Fruit fly (Drosophila melanogaster) S2 (cell line): ENCODE data around the gene disco.

ENCODE experiments used
- CG8478 ChIP-seq: fragments of >200 bp; optimal IDR thresholded peaks from 2 replicates; lab custom pipeline; 2018
- CTCF ChIP-seq, 2 experiments: fragments of >200 bp; optimal IDR thresholded peaks; 2 replicates each; lab custom pipeline; 2018

The disco gene

DNA sequence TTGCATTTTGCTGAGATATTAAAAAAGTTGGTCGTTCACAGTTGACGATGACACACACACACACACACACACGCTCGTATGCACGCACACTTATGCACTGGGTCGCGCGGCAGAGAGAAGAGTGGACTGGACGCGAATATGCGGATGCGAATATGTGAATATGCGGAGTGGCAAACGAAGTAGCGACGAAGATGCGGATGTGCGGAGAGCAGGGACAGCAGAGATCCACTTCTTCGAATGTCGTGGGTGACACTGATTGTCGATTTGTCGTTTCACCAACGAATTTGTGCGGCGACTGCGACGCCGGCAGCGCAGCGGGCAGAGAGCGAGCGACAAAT lies at the start of gene disco:
disco (minus strand) TSS at position 259 of the 338 bp plus-strand sequence.
- no peak for TF ChIP-seq CG8478 (lab: Kevin White, UChicago)
- no peak for TF ChIP-seq CTCF (optimal IDR thresholded peaks at IDR 0.05; lab: Kevin White, UChicago)

DNA sequence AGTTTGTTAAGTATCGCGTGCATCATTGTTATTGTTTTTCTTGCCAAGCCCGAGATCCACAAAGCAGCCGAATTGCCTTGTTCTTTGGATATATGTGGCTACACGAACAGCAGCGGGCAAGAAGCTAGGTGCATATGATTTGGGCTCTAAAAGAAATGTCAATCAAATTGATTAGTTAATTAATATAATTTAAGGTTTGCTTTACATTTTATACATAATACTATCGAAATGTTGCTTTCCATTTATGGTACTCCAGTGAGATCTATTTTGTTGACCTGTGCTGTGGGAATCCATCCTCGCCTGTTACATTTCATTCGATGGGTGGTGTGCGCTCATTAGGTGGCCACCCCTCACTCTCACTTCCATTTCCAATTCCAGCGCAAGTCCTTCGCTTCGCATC lies 46.9 kb upstream of the disco start:
- TF ChIP-seq CTCF (optimal IDR thresholded peaks at IDR 0.05; lab: Kevin White, UChicago) (no peak), CG8478 (lab: Kevin White, UChicago) (no peak)

DNA sequence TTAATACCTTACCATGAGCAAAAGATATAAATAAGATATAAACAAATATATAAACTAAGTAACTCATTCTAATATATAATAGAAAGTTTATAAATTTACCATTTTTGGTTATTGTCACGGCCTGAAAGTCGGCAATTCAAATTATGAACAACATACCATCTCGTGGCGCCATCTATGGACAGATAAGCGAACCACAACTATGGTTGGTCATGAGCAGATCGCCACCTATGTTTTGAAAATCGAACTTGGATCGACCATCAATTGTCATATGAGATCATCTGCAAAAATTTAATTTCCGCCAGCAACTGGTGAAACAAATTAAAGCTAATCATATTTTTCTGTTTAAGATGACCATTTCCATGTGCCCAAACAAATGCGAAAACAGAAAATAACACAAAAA lies 28.2 kb upstream of the disco start:
- TF ChIP-seq CG8478 (lab: Kevin White, UChicago) (no peak), CTCF (optimal IDR thresholded peaks at IDR 0.05; lab: Kevin White, UChicago) (peak; percentile 93 to 95)

DNA sequence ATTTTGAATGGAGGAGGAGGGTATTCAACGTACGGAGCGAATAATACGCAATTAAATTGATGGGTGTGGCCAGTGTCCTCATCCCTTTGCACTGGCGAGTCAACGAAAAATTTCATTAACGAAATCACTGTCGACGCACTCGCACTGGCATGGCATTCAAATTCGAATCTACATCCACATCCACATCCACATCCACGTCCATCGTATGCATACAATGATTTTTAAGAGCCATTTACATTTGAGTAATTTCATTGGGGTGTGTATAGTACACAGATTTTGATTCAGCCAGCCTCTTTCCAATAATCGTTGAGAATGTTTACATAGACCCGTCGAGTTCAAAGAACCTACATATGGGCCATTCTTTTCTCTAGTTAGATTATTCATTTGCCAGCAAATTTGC lies 27.4 kb upstream of the disco start:
- no peak for TF ChIP-seq CTCF (optimal IDR thresholded peaks at IDR 0.05; lab: Kevin White, UChicago)
- no peak for TF ChIP-seq CG8478 (lab: Kevin White, UChicago)

DNA sequence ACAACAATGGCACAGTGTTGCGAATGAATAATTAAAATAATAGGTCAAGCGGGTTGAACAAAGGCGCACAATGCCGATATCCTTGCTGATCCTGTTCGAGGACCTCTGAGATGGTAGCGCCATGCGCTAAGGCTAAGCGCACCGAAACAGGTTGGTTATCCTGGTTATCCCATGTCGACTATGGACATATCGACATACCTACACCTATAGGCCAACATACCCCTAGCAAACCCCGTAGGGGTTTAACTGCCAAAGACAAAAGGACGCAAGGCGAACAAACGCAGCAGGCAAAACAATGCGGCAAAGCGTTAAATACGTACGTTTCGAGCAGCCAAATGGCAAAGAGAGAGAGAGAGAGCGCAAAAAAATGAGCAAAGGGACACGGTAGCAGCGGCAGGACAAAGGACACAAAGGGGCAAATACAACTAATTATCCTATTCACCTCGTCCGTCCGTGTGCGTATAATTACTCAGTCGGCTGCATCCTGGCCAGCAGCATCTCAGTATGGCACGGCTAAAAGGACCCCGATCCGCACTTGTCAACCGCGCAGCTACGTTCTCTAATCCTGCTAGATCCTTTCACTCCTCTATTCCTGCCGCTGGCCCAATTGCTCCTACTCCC lies 25.4 kb upstream of the disco start:
- TF ChIP-seq CTCF (optimal IDR thresholded peaks at IDR 0.05; lab: Kevin White, UChicago): no peak
- no peak for TF ChIP-seq CG8478 (lab: Kevin White, UChicago)

DNA sequence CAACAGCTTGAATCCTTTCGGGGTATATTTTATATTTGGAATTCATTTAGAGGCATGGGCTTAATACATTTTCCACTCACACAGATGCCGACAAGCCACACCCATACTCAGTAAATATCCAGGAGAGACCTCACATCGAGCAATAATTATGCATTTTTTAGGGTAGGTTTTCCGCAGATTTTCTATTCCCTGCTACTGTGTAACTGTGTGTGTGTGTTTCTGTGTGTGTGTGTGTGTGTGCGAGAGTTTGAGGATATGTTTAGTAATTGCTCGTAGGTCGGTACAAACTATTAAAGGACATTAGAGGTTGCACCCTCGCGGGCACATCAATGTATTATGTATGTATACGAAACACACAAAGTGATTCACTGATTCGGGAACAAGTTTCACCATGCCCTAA lies 14.7 kb upstream of the disco start:
- TF ChIP-seq CTCF (optimal IDR thresholded peaks at IDR 0.05; lab: Kevin White, UChicago) (no peak), CG8478 (lab: Kevin White, UChicago) (no peak)

DNA sequence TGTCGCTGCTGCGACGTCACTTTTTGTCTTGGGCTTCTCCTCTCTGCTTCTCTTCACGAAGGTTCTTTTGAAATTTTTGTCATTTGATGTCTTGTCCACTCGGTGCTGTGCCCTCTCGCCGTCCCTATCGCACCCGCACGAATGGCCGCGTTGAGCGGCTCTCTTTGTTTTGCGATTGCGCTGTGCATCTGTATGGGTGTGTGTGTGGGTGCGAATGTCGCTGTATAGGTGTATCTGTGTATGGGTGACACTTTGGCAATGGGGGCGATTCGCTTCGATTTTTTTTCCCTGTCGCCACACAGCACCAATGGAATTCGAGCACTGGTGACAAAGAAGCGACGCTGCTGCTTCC lies 944 bp upstream of the disco start:
- TF ChIP-seq CTCF (optimal IDR thresholded peaks at IDR 0.05; lab: Kevin White, UChicago) (no peak), CG8478 (lab: Kevin White, UChicago) (no peak)

DNA sequence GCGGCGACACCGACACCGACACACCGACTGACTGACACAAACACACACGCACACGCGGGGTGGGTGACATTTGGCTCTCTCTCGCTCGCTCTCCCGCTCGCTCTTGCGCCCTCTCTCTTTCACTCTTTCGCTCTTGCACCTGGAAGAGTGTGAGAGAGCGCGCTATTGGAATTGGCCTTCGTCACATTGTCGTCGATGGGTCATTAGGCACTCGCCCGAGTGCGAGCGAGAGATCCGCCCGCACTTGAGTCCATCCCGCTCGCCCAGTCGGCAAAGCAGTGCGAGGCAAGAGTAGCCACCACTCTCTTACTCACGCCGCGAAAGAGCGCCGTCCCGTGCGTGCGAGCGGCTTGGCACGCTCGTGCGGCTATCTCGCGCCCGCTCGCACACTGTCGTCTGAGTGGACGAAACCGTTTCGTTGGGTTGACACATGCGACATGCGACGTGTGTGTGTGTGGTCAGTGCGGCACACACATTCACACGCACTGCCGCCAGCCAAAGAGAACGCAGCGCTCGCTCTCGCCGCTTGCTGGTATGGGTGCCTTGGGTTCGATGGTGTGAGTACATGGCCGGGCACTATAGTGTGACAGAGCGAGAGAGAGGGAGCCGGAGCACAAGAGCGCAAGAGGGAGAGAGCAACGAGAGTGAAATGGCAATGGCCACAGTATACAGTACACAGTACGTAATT lies 424 bp upstream of the disco start:
- TF ChIP-seq CTCF (optimal IDR thresholded peaks at IDR 0.05; lab: Kevin White, UChicago) (peak in 1 of 2 experiments; percentile 63), CG8478 (lab: Kevin White, UChicago) (no peak)

DNA sequence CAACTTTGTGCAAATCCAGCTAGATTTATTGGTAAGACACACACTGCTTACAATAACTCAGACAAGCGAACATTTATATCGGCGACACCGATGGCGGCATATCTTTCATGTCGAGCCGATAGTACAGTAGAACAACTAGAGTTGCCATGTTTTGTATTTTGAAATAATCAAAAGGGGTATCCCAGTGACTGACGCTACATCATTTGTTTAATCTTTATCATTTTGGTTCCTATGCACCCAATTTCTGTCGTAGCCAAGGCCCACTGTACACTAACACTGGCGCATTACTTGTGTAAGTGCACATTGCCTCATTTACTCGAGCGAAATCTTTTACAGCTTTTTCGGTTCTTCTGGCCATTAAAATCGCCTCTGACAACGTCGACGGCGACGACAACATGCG lies 2.6 kb downstream of the disco start:
- TF ChIP-seq CG8478 (lab: Kevin White, UChicago) (no peak), CTCF (optimal IDR thresholded peaks at IDR 0.05; lab: Kevin White, UChicago) (no peak)

DNA sequence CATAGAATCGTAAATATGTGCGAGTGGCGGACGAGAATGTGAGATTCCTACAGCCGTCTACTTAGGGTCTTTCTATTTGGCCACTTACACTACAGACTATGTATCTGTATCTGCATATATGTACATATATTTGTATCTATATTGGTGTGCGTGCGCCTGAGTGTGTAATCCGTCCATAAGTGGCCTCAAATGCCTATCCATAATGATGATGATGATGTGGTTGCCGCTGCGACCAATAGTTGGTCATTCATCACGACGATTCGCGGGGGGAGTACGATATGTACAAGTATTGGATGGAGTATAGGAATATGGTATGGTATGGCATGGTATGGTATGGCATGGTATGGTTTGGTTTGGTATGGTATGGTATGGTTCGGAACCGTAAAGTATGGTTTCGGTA lies 6.9 kb downstream of the disco start:
- TF ChIP-seq CG8478 (lab: Kevin White, UChicago) (no peak), CTCF (optimal IDR thresholded peaks at IDR 0.05; lab: Kevin White, UChicago) (no peak)

DNA sequence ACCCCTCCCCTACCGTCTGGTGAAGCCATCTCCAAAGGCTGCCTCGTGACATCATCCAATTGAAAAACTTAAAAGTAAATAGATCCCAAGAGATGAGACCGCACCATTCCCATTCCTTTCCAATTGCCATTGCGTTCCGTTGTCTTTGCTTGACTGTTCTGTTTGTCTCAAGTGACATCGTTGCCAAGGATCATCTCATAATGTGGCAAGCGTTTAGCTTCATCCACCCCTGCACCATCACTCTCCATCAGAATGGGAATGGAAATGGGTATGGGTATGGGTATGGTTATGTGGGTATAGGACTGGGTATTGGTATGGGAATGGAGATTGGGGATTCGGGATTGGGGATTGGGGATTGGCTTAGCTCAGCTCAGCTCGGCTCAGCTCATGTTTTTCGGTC lies 7.9 kb downstream of the disco start:
- TF ChIP-seq CG8478 (lab: Kevin White, UChicago) (no peak), CTCF (optimal IDR thresholded peaks at IDR 0.05; lab: Kevin White, UChicago) (no peak)

DNA sequence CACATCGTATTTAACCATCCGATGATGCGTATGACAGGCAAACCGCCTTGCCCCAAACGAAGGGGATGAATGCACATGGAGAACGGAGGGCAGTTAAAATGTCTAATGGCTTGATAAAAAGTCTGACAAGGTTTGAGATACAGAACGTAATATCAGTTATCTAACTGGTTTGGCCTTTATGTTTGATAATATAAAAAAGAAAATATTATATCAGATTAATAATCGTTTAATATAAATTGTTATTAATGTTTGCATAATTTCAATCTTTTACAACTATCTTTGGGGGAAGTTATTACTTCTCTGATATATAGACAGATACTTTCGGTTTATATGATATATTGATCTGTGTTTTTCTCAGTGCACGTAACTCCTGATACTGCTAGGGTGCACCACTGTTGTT lies 11.4 kb downstream of the disco start:
- TF ChIP-seq CTCF (optimal IDR thresholded peaks at IDR 0.05; lab: Kevin White, UChicago): no peak
- no peak for TF ChIP-seq CG8478 (lab: Kevin White, UChicago)

DNA sequence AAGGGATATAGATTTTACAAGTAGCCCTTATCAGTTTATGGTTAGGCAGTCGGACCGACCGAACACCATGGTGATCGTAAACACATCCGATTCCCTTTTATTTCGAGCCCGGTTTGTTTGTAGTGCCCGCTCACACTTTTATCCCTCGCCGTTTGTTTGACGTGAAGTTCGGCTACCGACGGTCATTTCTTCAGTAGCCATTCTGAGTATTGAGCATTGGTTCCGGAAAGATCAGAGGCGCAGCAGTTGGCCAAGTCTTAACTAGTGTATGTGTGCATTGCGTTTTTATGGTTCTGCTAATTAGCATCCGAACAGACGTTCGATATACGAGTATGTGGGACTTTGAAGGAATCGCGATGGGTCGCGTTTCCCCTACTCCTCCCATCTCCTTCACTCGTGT lies 11.9 kb downstream of the disco start:
- no peak for TF ChIP-seq CTCF (optimal IDR thresholded peaks at IDR 0.05; lab: Kevin White, UChicago)
- TF ChIP-seq CG8478 (lab: Kevin White, UChicago): no peak

DNA sequence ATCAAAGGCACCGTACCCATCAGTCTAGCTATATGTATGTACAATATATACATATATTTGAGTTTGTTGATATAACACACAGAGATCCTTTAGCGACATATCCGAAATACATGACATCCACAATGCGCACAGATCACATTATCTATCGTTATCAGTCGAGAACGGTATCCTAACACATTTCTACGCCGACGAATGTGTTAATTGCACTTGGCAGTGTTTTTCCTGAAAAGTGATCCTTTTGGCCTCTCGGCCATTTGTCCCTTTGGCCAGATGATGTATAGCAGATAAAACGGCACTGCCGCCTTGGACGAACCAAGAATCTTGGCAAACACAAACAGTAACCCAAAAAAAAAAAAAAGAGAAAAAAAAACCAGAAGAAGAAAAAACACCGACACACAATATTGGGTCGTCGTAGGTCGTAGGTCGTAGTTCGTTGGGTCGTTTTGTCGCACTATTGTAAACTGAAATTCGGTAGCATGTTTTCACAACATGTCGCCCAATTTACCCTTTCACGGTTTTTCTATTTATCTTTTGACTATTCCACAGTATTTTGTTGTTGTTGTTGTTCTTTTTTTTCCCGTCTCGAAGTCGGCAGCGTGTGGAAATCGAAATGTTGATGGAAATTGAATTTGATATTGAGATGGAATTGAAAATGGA lies 13.2 kb downstream of the disco start:
- no peak for TF ChIP-seq CG8478 (lab: Kevin White, UChicago)
- no peak for TF ChIP-seq CTCF (optimal IDR thresholded peaks at IDR 0.05; lab: Kevin White, UChicago)

DNA sequence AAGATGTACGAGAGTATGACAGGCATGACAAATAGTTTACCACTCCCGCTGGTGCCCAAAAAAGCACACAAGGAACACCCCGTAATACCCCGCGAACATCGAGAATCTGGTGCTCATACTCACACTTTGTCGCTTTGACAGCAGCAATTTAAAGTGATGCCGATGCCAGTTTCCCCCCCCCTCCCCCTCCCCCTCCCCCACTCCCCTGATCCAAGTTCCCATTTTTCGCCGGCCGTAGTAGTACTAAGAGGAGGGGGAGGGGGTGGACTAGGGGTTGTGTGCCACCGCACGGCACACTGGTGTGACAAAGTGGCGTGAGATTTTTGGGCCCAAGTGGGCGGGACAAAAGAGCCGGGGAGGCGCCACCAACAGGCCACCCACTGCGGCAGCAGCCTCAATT lies 22.7 kb downstream of the disco start:
- no peak for TF ChIP-seq CG8478 (lab: Kevin White, UChicago)
- no peak for TF ChIP-seq CTCF (optimal IDR thresholded peaks at IDR 0.05; lab: Kevin White, UChicago)

DNA sequence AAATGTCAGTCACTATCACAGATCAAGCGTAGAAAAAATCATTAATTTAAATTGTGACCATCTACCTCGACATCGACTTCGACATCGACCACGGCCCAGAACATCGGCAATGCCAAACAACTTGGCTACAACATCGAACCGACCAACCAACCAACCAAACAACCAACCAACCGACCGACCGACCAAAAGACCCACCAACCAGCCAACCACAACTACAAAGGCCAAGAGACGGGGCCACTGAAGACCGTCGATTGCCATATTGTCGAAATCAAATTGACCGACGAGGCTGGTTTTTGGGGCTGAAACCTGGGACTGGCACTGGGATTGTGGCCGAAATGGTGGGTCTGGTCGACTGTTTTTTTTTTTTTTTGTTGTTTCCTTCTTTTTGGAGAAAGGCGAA lies 41.5 kb downstream of the disco start:
- TF ChIP-seq CTCF (optimal IDR thresholded peaks at IDR 0.05; lab: Kevin White, UChicago): no peak
- no peak for TF ChIP-seq CG8478 (lab: Kevin White, UChicago)
